ENCODE assay signal across 5 worm cellular contexts in the genomic region with DNA sequence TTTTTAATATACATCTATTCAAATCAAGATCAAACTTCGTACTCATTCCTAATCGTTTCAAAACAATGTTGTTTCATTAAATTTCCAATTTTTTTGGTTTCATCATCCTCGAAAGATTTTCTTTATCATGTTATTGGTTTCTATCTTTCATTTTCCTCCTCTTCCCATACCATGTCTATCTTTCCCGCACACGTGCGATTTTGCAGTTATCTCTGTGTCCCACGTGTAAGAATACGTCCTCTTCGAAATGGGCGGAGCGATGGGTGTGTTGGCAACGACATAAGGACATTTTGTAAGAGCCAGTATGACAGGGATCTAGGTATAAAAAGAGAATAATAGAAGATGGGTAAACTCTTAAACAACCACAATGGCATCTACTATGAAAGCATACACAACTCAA.
A peak's percentile ranks its signal among the peaks of the same experiment; 100 is the strongest.
TF ChIP-seq lines count a peak whose summit lies in the region.

A gene (plus strand): TSS at position 366 of the 400 bp plus-strand sequence.

TF ChIP-seq in whole organism, L1 larva, 84 proteins besides CTCF, POLR2A, EP300 and RAD21 (continued from another document and continues in another):
- TF ChIP-seq snpc-4 (tag; optimal IDR thresholded peaks at IDR 0.05; lab: Kevin White, UChicago) (no peak), sup-37 (GFP tag; optimal IDR thresholded peaks at IDR 0.05; lab: Kevin White, UChicago) (no peak), C34B4.2 (tag; optimal IDR thresholded peaks at IDR 0.05; lab: Kevin White, UChicago) (no peak), nhr-237 (tag; optimal IDR thresholded peaks at IDR 0.05; lab: Kevin White, UChicago) (no peak), aly-2 (tag; optimal IDR thresholded peaks at IDR 0.05; lab: Kevin White, UChicago) (no peak), nhr-85 (tag; lab: Kevin White, UChicago) (peak; percentile 91), nhr-28 (tag; optimal IDR thresholded peaks at IDR 0.05; lab: Kevin White, UChicago) (no peak), ztf-4 (tag; optimal IDR thresholded peaks at IDR 0.05; lab: Kevin White, UChicago) (no peak), swsn-7 (tag; optimal IDR thresholded peaks at IDR 0.05; lab: Kevin White, UChicago) (no peak), nhr-76 (tag; optimal IDR thresholded peaks at IDR 0.05; lab: Kevin White, UChicago) (no peak), ceh-90 (tag; optimal IDR thresholded peaks at IDR 0.05; lab: Kevin White, UChicago) (no peak), zag-1 (tag; optimal IDR thresholded peaks at IDR 0.05; lab: Kevin White, UChicago) (no peak), efl-3 (GFP tag; optimal IDR thresholded peaks at IDR 0.05; lab: Kevin White, UChicago) (no peak), skn-1 (tag; optimal IDR thresholded peaks at IDR 0.05; lab: Kevin White, UChicago) (no peak), nhr-90 (tag; optimal IDR thresholded peaks at IDR 0.05; lab: Kevin White, UChicago; ENCODE audit: poor library complexity) (peak; percentile 48), ceh-8 (GFP tag; optimal IDR thresholded peaks at IDR 0.05; lab: Kevin White, UChicago) (no peak), dsc-1 (tag; optimal IDR thresholded peaks at IDR 0.05; lab: Kevin White, UChicago) (no peak), ceh-63 (GFP tag; optimal IDR thresholded peaks at IDR 0.05; lab: Kevin White, UChicago) (no peak), isw-1 (GFP tag; IDR thresholded peaks at IDR 0.05; lab: Robert Waterston, UW) (no peak), ama-1 (optimal IDR thresholded peaks at IDR 0.05; lab: Kevin White, UChicago) (no peak), pag-3 (tag; optimal IDR thresholded peaks at IDR 0.05; lab: Kevin White, UChicago; ENCODE audit: borderline replicate concordance, insufficient read depth) (peak; percentile 26), unc-130 (tag; optimal IDR thresholded peaks at IDR 0.05; lab: Kevin White, UChicago) (peak; percentile 18), pax-3 (tag; optimal IDR thresholded peaks at IDR 0.05; lab: Kevin White, UChicago) (no peak), nhr-77 (tag; optimal IDR thresholded peaks at IDR 0.05; lab: Kevin White, UChicago) (no peak), mef-2 (tag; optimal IDR thresholded peaks at IDR 0.05; lab: Kevin White, UChicago) (no peak), Y116A8C.19 (tag; optimal IDR thresholded peaks at IDR 0.05; lab: Kevin White, UChicago; ENCODE audit: borderline replicate concordance) (no peak)

TF ChIP-seq in whole organism, L2 larva, 48 proteins besides CTCF, POLR2A, EP300 and RAD21 (continued from another document):
- TF ChIP-seq mdl-1 (tag; optimal IDR thresholded peaks at IDR 0.05; lab: Kevin White, UChicago), result peak; percentile 77 to 79
- TF ChIP-seq sma-9 (GFP tag; optimal IDR thresholded peaks at IDR 0.05; lab: Kevin White, UChicago), result peak; percentile 92
- TF ChIP-seq sma-9 (tag; optimal IDR thresholded peaks at IDR 0.05; lab: Kevin White, UChicago), result no peak

TF ChIP-seq in whole organism, L3 larva, 47 proteins besides CTCF, POLR2A, EP300 and RAD21 (continued from another document):
- TF ChIP-seq nhr-28 (tag; optimal IDR thresholded peaks at IDR 0.05; lab: Kevin White, UChicago), result no peak
- TF ChIP-seq nhr-67 (tag; optimal IDR thresholded peaks at IDR 0.05; lab: Kevin White, UChicago), result no peak
- TF ChIP-seq unc-62 (GFP tag; optimal IDR thresholded peaks at IDR 0.05; lab: Kevin White, UChicago), result no peak
- no peak for TF ChIP-seq aly-2 (tag; optimal IDR thresholded peaks at IDR 0.05; lab: Kevin White, UChicago)
- no peak for TF ChIP-seq ceh-9 (tag; optimal IDR thresholded peaks at IDR 0.05; lab: Kevin White, UChicago)

TF ChIP-seq in whole organism, L4 larva, 104 proteins besides CTCF, POLR2A, EP300 and RAD21 (continued from another document):
- TF ChIP-seq unc-62 (GFP tag; optimal IDR thresholded peaks at IDR 0.05 in 1 of 2; lab: Kevin White, UChicago) (peak in 1 of 2 experiments; percentile 99), unc-62 (tag; optimal IDR thresholded peaks at IDR 0.05; lab: Kevin White, UChicago) (no peak)

TF ChIP-seq in whole organism, young adult, 124 proteins besides CTCF, POLR2A, EP300 and RAD21 (continued from another document):
- no peak for TF ChIP-seq gei-17 (GFP tag; optimal IDR thresholded peaks at IDR 0.05; lab: Kevin White, UChicago)
- no peak for TF ChIP-seq sea-2 (GFP tag; IDR thresholded peaks at IDR 0.05; lab: Robert Waterston, UW)
- TF ChIP-seq pbrm-1 (GFP tag; IDR thresholded peaks at IDR 0.05; lab: Robert Waterston, UW), result no peak
- no peak for TF ChIP-seq F22D6.2 (tag; optimal IDR thresholded peaks at IDR 0.05; lab: Kevin White, UChicago)
- no peak for TF ChIP-seq unc-62 (GFP tag; optimal IDR thresholded peaks at IDR 0.05; lab: Kevin White, UChicago)
- no peak for TF ChIP-seq Y95B8A.8 (GFP tag; IDR thresholded peaks at IDR 0.05; lab: Robert Waterston, UW)
- no peak for TF ChIP-seq efl-1 (GFP tag; optimal IDR thresholded peaks at IDR 0.05; lab: Kevin White, UChicago)
- TF ChIP-seq ccch-3 (GFP tag; optimal IDR thresholded peaks at IDR 0.05; lab: Kevin White, UChicago), result no peak
- peak; percentile 20 for TF ChIP-seq lin-40 (tag; optimal IDR thresholded peaks at IDR 0.05; lab: Kevin White, UChicago)
- no peak for TF ChIP-seq snpc-4 (GFP tag; optimal IDR thresholded peaks at IDR 0.05; lab: Kevin White, UChicago)
- no peak for TF ChIP-seq snpc-4 (tag; optimal IDR thresholded peaks at IDR 0.05; lab: Kevin White, UChicago)
- peak; percentile 11; the same call in 1 of the 2 replicates for TF ChIP-seq lin-26 (GFP tag; IDR thresholded peaks at IDR 0.05; lab: Robert Waterston, UW)
- no peak for TF ChIP-seq ztf-18 (tag; optimal IDR thresholded peaks at IDR 0.05; lab: Kevin White, UChicago)
- no peak for TF ChIP-seq rpc-1 (optimal IDR thresholded peaks at IDR 0.05; lab: Kevin White, UChicago)
- no peak for TF ChIP-seq rpc-1 (tag; optimal IDR thresholded peaks at IDR 0.05; lab: Kevin White, UChicago)
- TF ChIP-seq K12H6.12 (tag; optimal IDR thresholded peaks at IDR 0.05; lab: Kevin White, UChicago), result no peak
- TF ChIP-seq F49E8.2 (tag; optimal IDR thresholded peaks at IDR 0.05; lab: Kevin White, UChicago; ENCODE audit: insufficient read depth), result no peak
- TF ChIP-seq F52B5.7 (tag; optimal IDR thresholded peaks at IDR 0.05; lab: Kevin White, UChicago), result no peak
- no peak for TF ChIP-seq lsy-27 (tag; optimal IDR thresholded peaks at IDR 0.05; lab: Kevin White, UChicago; ENCODE audit: borderline replicate concordance, insufficient read depth)
